Fruit fly (Drosophila melanogaster) whole organism, larva: ENCODE data around the gene BORCS5.

Experiments
- noc ChIP-seq: fragments of 200-800 bp; sonication (Bioruptor generic); optimal IDR thresholded peaks from 3 replicates; lab custom pipeline; 2019; ENCODE audit warnings: missing biosample characterization, mild to moderate bottlenecking, missing genetic modification characterization, moderate library complexity

BORCS5 gene

dm6 chrX:11839308-11839707 is 33.3 kb downstream of the BORCS5 start, which contains the start of gene Cyp28c1:
Cyp28c1 (plus strand) TSS chrX:11839608.
- no peak for TF ChIP-seq noc (tag; lab: Kevin White, UChicago)

dm6 chrX:11837926-11838325 is 34.7 kb downstream of the BORCS5 start, which contains the start of gene CG15741:
CG15741 (minus strand) TSS chrX:11838026.
- no peak for TF ChIP-seq noc (tag; lab: Kevin White, UChicago)

- no peak for TF ChIP-seq noc (tag; lab: Kevin White, UChicago)
Observed at dm6 chrX:11828336-11829007, 44.1 kb downstream of the BORCS5 start.

dm6 chrX:11823003-11823402 is 49.6 kb downstream of the BORCS5 start:
- TF ChIP-seq noc (tag; lab: Kevin White, UChicago): no peak

dm6 chrX:11821946-11822345 is 50.6 kb downstream of the BORCS5 start:
- TF ChIP-seq noc (tag; lab: Kevin White, UChicago): peak; percentile 11
